Worm (Caenorhabditis elegans) whole organism, L4/young adult: Measurements from ENCODE around the gene R09E10.1.

Source experiments
- W03F9.2 ChIP-seq: fragments of 150-350 bp; optimal IDR thresholded peaks from 2 replicates; lab custom pipeline; 2014; ENCODE audit warnings: missing biosample characterization, missing genetic modification characterization
- dao-5 ChIP-seq: sonication (generic microtip); optimal IDR thresholded peaks from 2 replicates; lab custom pipeline; 2016; ENCODE audit warnings: missing genotype, missing genetic modification characterization, moderate library complexity, missing compliant biosample characterization
- him-1 ChIP-seq: sonication (generic microtip); optimal IDR thresholded peaks from 2 replicates; lab custom pipeline; 2016; ENCODE audit warnings: missing genotype, missing genetic modification reagents, missing genetic modification characterization, missing compliant biosample characterization

R09E10.1 gene

DNA sequence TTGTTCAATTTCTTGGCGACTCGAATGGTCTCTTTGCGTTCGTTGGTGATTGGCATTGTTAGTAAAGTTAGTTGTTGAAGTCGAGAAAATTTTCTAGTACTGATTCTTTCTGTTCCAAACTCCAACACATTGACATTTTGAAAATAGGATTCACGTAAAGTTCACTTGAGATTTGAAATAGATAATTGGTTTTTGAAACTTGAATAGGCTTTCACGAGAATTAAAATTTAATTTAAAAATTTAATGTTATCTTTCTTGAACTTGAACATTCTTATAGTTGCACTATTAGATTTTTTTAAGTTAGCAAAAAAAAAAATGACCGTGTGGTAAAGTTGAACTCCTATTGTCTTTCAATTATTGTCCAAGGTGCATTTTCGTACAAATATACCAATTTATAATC, 28.5 kb downstream of the R09E10.1 start, which contains the start of gene R09E10.6:
Gene R09E10.6, minus strand, starts transcription at position 101 of the 400 bp plus-strand sequence.
- no peak for TF ChIP-seq him-1 (tag; lab: Kevin White, UChicago)
- no peak for TF ChIP-seq dao-5 (tag; lab: Kevin White, UChicago)
- no peak for TF ChIP-seq W03F9.2 (tag; lab: Kevin White, UChicago)

DNA sequence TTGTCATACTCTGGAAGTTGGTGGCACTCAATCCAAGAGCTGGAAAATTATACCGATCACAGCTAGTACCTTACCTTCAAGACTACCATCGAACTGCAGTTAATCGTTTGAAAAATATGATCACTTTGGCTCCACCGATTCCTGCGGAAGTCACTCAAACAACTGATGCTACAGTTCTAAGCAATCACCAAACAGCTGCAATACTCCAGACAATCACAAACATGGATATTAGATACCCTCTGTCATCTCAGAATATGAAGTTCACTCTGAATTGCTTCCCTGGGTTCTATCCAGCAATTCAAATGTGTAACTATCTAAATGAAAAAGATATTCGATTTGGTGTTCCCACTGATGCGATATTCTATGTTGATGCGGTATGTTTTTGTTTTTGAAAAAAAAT, 34.0 kb downstream of the R09E10.1 start:
- TF ChIP-seq W03F9.2 (tag; lab: Kevin White, UChicago): no peak
- no peak for TF ChIP-seq him-1 (tag; lab: Kevin White, UChicago)
- TF ChIP-seq dao-5 (tag; lab: Kevin White, UChicago): no peak

DNA sequence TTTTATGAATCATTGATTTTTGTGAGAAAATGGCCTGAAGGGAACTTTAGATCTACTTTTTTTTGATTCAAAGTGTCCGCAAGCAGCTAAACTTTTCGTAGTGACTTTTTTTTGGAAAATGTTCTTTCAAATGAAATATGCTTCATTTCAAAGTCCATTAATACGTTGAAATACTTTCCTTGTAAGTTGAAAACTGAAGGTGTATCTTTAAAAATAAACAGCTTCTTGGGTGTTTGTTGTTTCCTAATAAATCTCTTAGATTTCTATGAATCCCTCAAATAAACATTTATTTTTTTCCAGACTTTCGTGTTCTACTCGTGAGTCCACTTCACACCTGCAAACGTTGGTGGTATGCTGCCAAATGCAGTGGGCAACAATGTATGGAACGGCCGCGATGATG, 35.9 kb downstream of the R09E10.1 start, which contains the start of gene ebax-1:
Gene ebax-1, plus strand, starts transcription at position 301 of the 400 bp plus-strand sequence.
- TF ChIP-seq W03F9.2 (tag; lab: Kevin White, UChicago) (no peak), dao-5 (tag; lab: Kevin White, UChicago) (no peak), him-1 (tag; lab: Kevin White, UChicago) (no peak)

DNA sequence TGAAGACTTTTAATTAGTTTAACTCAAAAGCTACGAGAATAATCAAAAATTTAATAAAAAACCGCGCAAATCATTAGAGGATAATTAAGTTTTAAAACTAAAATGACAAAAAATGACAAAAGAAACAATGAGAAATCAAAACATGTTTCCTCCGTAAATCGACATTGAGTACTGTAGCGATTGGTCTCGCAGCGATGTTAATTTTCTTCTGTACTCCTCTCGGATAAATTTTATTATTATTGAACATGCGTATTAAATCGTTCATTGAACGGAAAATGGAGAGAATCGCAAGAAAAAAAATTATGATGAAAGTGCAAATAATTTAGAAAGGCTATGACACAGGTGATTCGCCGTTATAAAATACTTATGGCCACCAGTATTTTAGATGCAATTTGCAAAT, 37.2 kb downstream of the R09E10.1 start:
- TF ChIP-seq W03F9.2 (tag; lab: Kevin White, UChicago) (no peak), him-1 (tag; lab: Kevin White, UChicago) (no peak), dao-5 (tag; lab: Kevin White, UChicago) (no peak)

DNA sequence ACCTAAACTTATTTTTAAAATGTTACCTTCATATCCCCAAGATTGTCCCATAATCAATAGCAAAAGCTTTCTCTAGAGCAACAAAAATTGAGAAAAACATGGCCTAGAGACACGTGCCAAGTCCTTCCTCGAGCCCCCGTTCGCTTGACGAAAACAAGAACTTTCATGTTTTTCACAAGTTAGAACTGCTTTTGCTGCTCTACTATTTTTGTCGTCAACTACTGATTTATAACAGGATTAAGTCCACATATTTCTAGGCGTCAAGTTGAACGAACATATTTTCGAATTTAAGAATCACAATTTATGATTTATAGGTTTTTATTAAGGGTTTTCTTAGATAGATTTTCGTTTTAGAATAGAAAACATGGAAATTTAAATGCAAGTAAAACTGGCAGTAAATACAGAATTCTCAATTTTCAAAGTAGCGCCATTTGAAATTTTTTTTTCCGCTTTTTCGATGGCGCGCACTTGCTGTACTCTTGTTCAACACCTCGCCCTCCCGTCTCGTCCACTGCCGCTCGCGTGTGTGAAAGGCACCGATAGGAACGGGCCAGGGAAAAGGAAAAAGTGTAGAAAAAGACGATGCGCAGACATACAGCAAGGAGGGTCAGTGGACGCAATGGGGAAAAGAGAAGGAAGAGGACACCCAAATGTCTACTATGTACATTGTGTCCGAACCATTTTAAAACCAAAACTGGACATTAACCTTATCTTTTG, 38.2 kb downstream of the R09E10.1 start, which contains the start of gene rad-51:
Gene rad-51, minus strand, starts transcription at position 51 of the 717 bp plus-strand sequence.
- TF ChIP-seq dao-5 (tag; lab: Kevin White, UChicago) (no peak), him-1 (tag; lab: Kevin White, UChicago) (no peak)

DNA sequence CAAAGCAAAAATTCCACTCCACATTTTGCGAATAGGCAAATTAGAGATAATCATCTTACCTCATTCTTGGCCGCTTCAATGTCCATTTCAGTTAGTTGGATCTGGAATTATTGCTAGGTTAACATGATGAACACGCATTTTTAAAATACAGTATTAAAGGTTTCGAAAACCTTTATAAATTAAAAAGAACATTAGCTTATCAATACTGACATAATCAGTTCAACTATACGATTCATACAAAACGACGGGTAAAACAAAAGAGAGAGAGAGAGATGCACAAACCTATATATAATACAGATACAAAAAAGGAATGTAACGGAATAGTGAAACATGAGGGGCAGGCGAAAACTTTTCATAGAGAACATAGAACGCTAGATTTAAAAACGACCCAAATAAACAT, 41.1 kb downstream of the R09E10.1 start, which contains the start of gene thk-1:
Gene thk-1, minus strand, starts transcription at position 101 of the 400 bp plus-strand sequence.
- no peak for TF ChIP-seq him-1 (tag; lab: Kevin White, UChicago)
- no peak for TF ChIP-seq dao-5 (tag; lab: Kevin White, UChicago)
- no peak for TF ChIP-seq W03F9.2 (tag; lab: Kevin White, UChicago)

DNA sequence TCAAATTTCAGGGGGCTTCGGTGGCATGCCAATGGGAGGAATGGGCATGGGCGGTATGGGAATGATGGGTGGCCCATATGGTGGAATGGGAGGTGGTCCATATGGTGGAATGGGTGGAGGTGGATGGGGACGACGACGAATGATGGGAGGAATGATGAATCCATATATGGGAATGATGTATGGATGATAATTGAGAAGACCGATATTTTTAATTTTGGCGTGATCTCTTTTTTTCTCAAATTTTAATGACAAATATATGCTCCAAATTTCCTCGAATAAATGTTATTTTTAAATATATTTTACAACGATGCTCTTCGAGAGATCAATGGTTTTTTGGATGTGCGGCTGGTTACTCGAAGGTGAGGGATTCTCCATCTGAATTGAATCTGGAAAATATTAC, 44.8 kb downstream of the R09E10.1 start, which contains the start of gene Y43C5A.4:
Gene Y43C5A.4, plus strand, starts transcription at position 301 of the 400 bp plus-strand sequence.
- no peak for TF ChIP-seq him-1 (tag; lab: Kevin White, UChicago)
- TF ChIP-seq W03F9.2 (tag; lab: Kevin White, UChicago): no peak
- TF ChIP-seq dao-5 (tag; lab: Kevin White, UChicago): no peak

DNA sequence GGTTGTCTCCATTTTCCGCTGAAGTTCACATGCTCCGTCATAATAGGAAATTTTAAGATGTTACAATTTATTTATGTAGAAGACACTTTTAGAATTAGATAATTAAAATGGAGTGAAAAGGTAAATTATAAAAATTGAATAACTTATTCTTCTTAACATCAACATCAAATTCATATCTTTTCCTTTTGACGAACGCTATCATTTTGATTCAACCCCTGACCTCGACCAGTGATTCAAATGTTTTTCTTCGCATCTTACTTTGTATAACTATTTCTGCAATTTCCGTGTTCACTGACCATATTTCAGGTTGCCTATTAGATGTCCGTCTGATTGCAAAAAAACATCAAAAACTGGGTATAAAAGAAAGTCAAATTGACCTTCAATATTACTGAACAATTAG, 45.6 kb downstream of the R09E10.1 start, which contains the start of gene Y43C5A.7:
Gene Y43C5A.7, plus strand, starts transcription at position 301 of the 400 bp plus-strand sequence.
- TF ChIP-seq dao-5 (tag; lab: Kevin White, UChicago): no peak
- TF ChIP-seq him-1 (tag; lab: Kevin White, UChicago): no peak
- TF ChIP-seq W03F9.2 (tag; lab: Kevin White, UChicago): no peak

DNA sequence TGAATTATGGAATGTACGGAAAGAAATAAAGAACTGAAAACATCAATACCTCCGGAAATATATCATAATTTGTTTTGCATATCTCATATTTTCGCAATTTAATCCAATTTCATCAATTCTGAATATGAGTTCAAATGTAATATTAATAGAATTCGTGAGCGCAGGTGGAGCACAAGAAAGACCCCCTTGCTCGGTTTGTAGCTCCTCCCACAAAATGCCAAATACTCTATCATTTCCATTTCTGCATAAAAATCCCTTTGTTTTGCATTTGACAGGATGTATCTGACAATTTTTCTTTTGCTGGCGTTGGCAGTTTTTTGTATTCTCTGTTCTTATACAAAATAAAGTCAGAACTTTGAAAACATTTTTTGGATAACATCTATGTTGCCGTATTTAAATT, 47.5 kb downstream of the R09E10.1 start:
- TF ChIP-seq W03F9.2 (tag; lab: Kevin White, UChicago): no peak
- no peak for TF ChIP-seq him-1 (tag; lab: Kevin White, UChicago)
- no peak for TF ChIP-seq dao-5 (tag; lab: Kevin White, UChicago)

DNA sequence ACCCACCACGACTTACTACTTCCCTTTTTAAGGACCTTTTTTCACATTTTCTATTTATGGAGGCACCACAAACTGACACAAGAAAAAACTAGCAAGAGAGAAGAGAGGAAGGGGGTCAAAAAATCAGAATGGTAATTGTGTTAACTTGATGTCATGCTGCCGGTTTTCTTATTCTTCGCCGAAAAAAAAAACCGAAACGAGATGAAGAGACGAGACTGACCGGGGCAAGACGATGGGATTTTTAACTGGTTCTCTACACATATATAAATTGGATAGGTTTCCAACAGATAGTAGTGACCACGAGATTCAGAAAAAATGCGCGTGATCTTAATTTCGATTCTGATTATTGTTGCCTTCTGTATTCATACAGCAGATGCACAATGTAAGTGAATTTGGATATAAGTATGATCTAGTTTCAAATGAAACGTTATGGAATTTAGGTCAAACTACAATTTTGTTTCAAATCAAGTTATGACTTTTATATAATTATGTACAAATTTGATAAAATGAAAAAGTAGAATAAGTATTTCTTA, 48.7 kb downstream of the R09E10.1 start, which contains the start of gene Y43C5A.3:
Gene Y43C5A.3, plus strand, starts transcription at position 256 of the 533 bp plus-strand sequence.
- no peak for TF ChIP-seq him-1 (tag; lab: Kevin White, UChicago)
- no peak for TF ChIP-seq W03F9.2 (tag; lab: Kevin White, UChicago)
- no peak for TF ChIP-seq dao-5 (tag; lab: Kevin White, UChicago)

DNA sequence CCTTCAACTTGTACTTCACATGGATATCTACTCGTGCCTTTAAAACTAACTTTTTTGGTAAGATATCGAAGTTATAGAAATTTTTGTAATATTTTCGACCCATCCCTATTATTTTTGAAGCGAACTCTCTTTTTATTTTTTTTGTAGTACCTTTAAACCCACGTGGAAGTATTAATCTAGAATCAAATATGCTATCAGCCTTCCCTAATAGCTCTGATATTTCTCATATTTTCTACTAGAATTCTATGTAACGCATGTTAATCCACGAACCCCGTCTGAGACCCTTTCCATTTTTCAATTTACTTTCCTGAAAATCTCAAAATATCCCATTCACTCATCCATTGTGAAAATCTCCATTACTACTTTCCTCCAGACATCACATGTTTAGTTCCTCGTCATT, 49.2 kb downstream of the R09E10.1 start:
- TF ChIP-seq dao-5 (tag; lab: Kevin White, UChicago) (no peak), W03F9.2 (tag; lab: Kevin White, UChicago) (no peak), him-1 (tag; lab: Kevin White, UChicago) (no peak)
